Fruit fly (Drosophila melanogaster): ENCODE results near the gene Alp11.
A peak's percentile ranks its signal among the peaks of the same experiment; 100 is the strongest.

Gene Alp11

DNA sequence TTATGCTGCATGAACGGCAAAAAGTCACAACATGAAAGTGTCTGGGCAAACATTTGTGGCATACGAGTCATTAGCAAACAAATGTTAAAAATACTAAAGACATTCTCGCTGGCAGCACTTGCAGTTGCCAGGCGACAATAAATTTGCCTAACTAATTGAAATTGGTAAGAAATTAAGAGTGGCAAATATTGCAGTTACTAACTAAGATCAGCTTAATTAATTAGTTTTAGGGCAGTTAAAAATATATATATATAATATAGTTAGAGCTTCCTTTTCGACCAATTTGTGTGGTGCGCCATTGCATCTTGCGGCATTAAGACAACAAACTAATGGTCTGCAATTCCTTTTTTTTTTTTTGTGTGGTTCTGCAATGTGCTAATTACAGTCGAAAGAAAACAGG is 30.4 kb downstream of the Alp11 start (continued):
- TF ChIP-seq CG17361 (GFP tag; IDR thresholded peaks at IDR 0.05): peak; percentile 35; the same call in 1 of the 3 replicates
- TF ChIP-seq MTF-1 (GFP tag; optimal IDR thresholded peaks at IDR 0.05; ENCODE audit: borderline replicate concordance): no peak
- TF ChIP-seq jigr1 (GFP tag; IDR thresholded peaks at IDR 0.05): no peak
- TF ChIP-seq CG9817 (tag; optimal IDR thresholded peaks at IDR 0.05): no peak
- no peak for TF ChIP-seq abd-A (tag; optimal IDR thresholded peaks at IDR 0.05)
- TF ChIP-seq crol (GFP tag; IDR thresholded peaks at IDR 0.05): no peak
- no peak for TF ChIP-seq pita (GFP tag; optimal IDR thresholded peaks at IDR 0.05)
- TF ChIP-seq Neu2 (GFP tag; optimal IDR thresholded peaks at IDR 0.05; ENCODE audit: borderline replicate concordance): no peak
- TF ChIP-seq CG6689 (GFP tag; IDR thresholded peaks at IDR 0.05): peak; percentile 50
- TF ChIP-seq ara (GFP tag; IDR thresholded peaks at IDR 0.05): peak; percentile 84
- TF ChIP-seq sisA (GFP tag; IDR thresholded peaks at IDR 0.05): peak; percentile 30; the same call in 1 of the 2 replicates
- no peak for TF ChIP-seq CG10462 (GFP tag; optimal IDR thresholded peaks at IDR 0.05)
- TF ChIP-seq dmrt11E (tag; optimal IDR thresholded peaks at IDR 0.05): peak; percentile 49
- TF ChIP-seq CG17328 (GFP tag; IDR thresholded peaks at IDR 0.05): peak; percentile 65
- TF ChIP-seq Xrp1 (GFP tag; IDR thresholded peaks at IDR 0.05): peak; percentile 79
- TF ChIP-seq phol (tag; optimal IDR thresholded peaks at IDR 0.05): peak; percentile 39
- no peak for TF ChIP-seq Gug (GFP tag; IDR thresholded peaks at IDR 0.05)
- no peak for TF ChIP-seq crc (GFP tag; optimal IDR thresholded peaks at IDR 0.05)
- no peak for TF ChIP-seq fd3F (GFP tag; optimal IDR thresholded peaks at IDR 0.05)
- no peak for TF ChIP-seq D19B (GFP tag; optimal IDR thresholded peaks at IDR 0.05)
- TF ChIP-seq CG11456 (GFP tag; IDR thresholded peaks at IDR 0.05): no peak
- no peak for TF ChIP-seq cg (GFP tag; optimal IDR thresholded peaks at IDR 0.05)
- TF ChIP-seq CG6654 (GFP tag; optimal IDR thresholded peaks at IDR 0.05): no peak
- TF ChIP-seq hth (optimal IDR thresholded peaks at IDR 0.05): no peak
- no peak for TF ChIP-seq CG1233 (GFP tag; optimal IDR thresholded peaks at IDR 0.05)
- TF ChIP-seq crp (GFP tag; optimal IDR thresholded peaks at IDR 0.05): no peak
- no peak for TF ChIP-seq CG4707 (GFP tag; optimal IDR thresholded peaks at IDR 0.05)
- TF ChIP-seq vnd (GFP tag; IDR thresholded peaks at IDR 0.05; ENCODE audit: partially characterized antibody): no peak
- peak; percentile 65 for TF ChIP-seq CG18262 (tag; optimal IDR thresholded peaks at IDR 0.05)
- peak; percentile 17 for TF ChIP-seq CG14710 (tag; optimal IDR thresholded peaks at IDR 0.05)
- TF ChIP-seq CG33213 (GFP tag; optimal IDR thresholded peaks at IDR 0.05): no peak
- TF ChIP-seq CG11696 (GFP tag; IDR thresholded peaks at IDR 0.05): peak; percentile 33; the same call in 1 of the 2 replicates
- peak; percentile 44 for TF ChIP-seq nmo (GFP tag; optimal IDR thresholded peaks at IDR 0.05)
- TF ChIP-seq h (optimal IDR thresholded peaks at IDR 0.05): no peak
- TF ChIP-seq CG15269 (tag; optimal IDR thresholded peaks at IDR 0.05): peak; percentile 0
- TF ChIP-seq Side (GFP tag; optimal IDR thresholded peaks at IDR 0.05): no peak
- TF ChIP-seq CG1603 (tag; optimal IDR thresholded peaks at IDR 0.05): peak; percentile 60
- no peak for TF ChIP-seq en (GFP tag; optimal IDR thresholded peaks at IDR 0.05)
- TF ChIP-seq CG11723 (GFP tag; optimal IDR thresholded peaks at IDR 0.05): no peak
- TF ChIP-seq Dp (GFP tag; optimal IDR thresholded peaks at IDR 0.05): no peak
- TF ChIP-seq CG10979 (tag; optimal IDR thresholded peaks at IDR 0.05): peak; percentile 60
- TF ChIP-seq Six4 (GFP tag; optimal IDR thresholded peaks at IDR 0.05): no peak
- peak; percentile 47; the same call in 1 of the 2 replicates for TF ChIP-seq Awh (GFP tag; IDR thresholded peaks at IDR 0.05)
- no peak for TF ChIP-seq CG6854 (GFP tag; optimal IDR thresholded peaks at IDR 0.05)
- no peak for TF ChIP-seq CG15073 (GFP tag; optimal IDR thresholded peaks at IDR 0.05)
- TF ChIP-seq zfh1 (GFP tag; IDR thresholded peaks at IDR 0.05): peak; percentile 75
- peak; percentile 5 for TF ChIP-seq CG13424 (tag; optimal IDR thresholded peaks at IDR 0.05)
- TF ChIP-seq dmrt99B (tag; optimal IDR thresholded peaks at IDR 0.05): peak; percentile 23
- TF ChIP-seq CG2116 (GFP tag; optimal IDR thresholded peaks at IDR 0.05): no peak
- TF ChIP-seq az2 (GFP tag; optimal IDR thresholded peaks at IDR 0.05): peak; percentile 34
- no peak for TF ChIP-seq CG15514 (GFP tag; optimal IDR thresholded peaks at IDR 0.05)

All from whole organism, embryonic.